Worm (Caenorhabditis elegans): Measurements from ENCODE around the gene oxi-1.

ce11 chrIII:10888824-10889223, 30.7 kb downstream of the oxi-1 start:
- no peak for TF ChIP-seq rnt-1 (tag; optimal IDR thresholded peaks at IDR 0.05)
- TF ChIP-seq ztf-11 (tag; optimal IDR thresholded peaks at IDR 0.05): no peak
- TF ChIP-seq ztf-4 (tag; optimal IDR thresholded peaks at IDR 0.05): no peak
- TF ChIP-seq sox-4 (tag; optimal IDR thresholded peaks at IDR 0.05): no peak
- TF ChIP-seq nhr-76 (tag; optimal IDR thresholded peaks at IDR 0.05): no peak
- no peak for TF ChIP-seq hlh-4 (tag; optimal IDR thresholded peaks at IDR 0.05)
- no peak for TF ChIP-seq nhr-84 (tag; optimal IDR thresholded peaks at IDR 0.05)
- TF ChIP-seq unc-62 (GFP tag; optimal IDR thresholded peaks at IDR 0.05): no peak
- no peak for TF ChIP-seq lin-15B (tag; optimal IDR thresholded peaks at IDR 0.05)
- no peak for TF ChIP-seq nhr-77 (tag; optimal IDR thresholded peaks at IDR 0.05)

All from whole organism, L1 larva.